Worm (Caenorhabditis elegans): ENCODE results near the gene D1022.9.

The D1022.9 gene

ce11 chrII:7494155-7494554 is 4.7 kb upstream of the D1022.9 start, which contains the start of gene R10H1.1:
Gene R10H1.1, plus strand, starts transcription at chrII:7494455.
- TF ChIP-seq ceh-31 (tag; optimal IDR thresholded peaks at IDR 0.05) (no peak), ceh-18 (tag; optimal IDR thresholded peaks at IDR 0.05) (no peak), ttx-3 (tag; optimal IDR thresholded peaks at IDR 0.05) (no peak), pag-3 (tag; optimal IDR thresholded peaks at IDR 0.05; ENCODE audit: borderline replicate concordance) (no peak), pax-1 (tag; optimal IDR thresholded peaks at IDR 0.05) (no peak), ahr-1 (tag; optimal IDR thresholded peaks at IDR 0.05) (no peak), pros-1 (tag; optimal IDR thresholded peaks at IDR 0.05) (no peak)

- TF ChIP-seq sox-4 (tag; optimal IDR thresholded peaks at IDR 0.05) (no peak), ref-2 (tag; optimal IDR thresholded peaks at IDR 0.05) (no peak), pat-9 (tag; optimal IDR thresholded peaks at IDR 0.05) (no peak), zip-5 (tag; optimal IDR thresholded peaks at IDR 0.05) (no peak), lin-11 (tag; optimal IDR thresholded peaks at IDR 0.05) (no peak), hlh-13 (GFP tag; optimal IDR thresholded peaks at IDR 0.05) (no peak), K02D7.2 (tag; optimal IDR thresholded peaks at IDR 0.05) (no peak)
These were observed 4.1 kb upstream of the D1022.9 start, which contains the start of gene nas-23 for ce11 chrII:7493599-7493998. Gene nas-23, minus strand, starts transcription at chrII:7493699.

DNA sequence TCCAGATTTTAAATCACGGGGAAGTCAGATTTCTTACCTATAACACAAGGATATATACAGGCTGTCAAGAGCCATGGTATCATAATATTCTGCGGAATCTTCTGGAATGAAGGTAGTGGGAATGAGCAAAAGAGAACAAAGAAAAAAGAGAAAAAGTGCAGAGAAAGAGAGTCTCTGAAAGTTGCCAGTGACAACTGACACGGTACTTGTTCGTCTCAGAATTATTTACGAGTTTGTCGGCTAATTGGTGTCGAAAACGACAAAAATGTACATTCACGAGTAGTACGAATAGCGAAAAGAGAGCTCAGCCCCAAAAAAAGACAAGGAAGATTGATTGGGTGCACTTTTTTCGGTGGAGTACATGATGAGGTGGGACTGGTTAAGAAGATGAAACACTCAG is 6.5 kb downstream of the D1022.9 start, which contains the start of gene cah-2:
TSS of gene cah-2 (minus strand) at position 101 of the 400 bp plus-strand sequence.
- TF ChIP-seq ahr-1 (tag; optimal IDR thresholded peaks at IDR 0.05) (no peak), tbx-2 (tag; optimal IDR thresholded peaks at IDR 0.05) (no peak), pag-3 (tag; optimal IDR thresholded peaks at IDR 0.05; ENCODE audit: borderline replicate concordance) (no peak), hlh-15 (tag; optimal IDR thresholded peaks at IDR 0.05) (no peak), pros-1 (tag; optimal IDR thresholded peaks at IDR 0.05) (no peak), ceh-2 (tag; optimal IDR thresholded peaks at IDR 0.05) (no peak), ets-4 (tag; optimal IDR thresholded peaks at IDR 0.05) (no peak), madf-2 (tag; optimal IDR thresholded peaks at IDR 0.05) (no peak), C38D4.7 (GFP tag; optimal IDR thresholded peaks at IDR 0.05) (no peak), npax-4 (tag; optimal IDR thresholded peaks at IDR 0.05) (no peak)

ce11 chrII:7478487-7479234 is 10.8 kb downstream of the D1022.9 start, which contains the start of the genes aka-1 and ubc-6:
Gene aka-1, minus strand, starts transcription at chrII:7478537.
Gene ubc-6, plus strand, starts transcription at chrII:7479187.
- TF ChIP-seq ceh-14 (tag; optimal IDR thresholded peaks at IDR 0.05) (peak; percentile 72), pha-2 (tag; optimal IDR thresholded peaks at IDR 0.05) (no peak), T23F11.4 (GFP tag; optimal IDR thresholded peaks at IDR 0.05) (no peak), mec-3 (tag; optimal IDR thresholded peaks at IDR 0.05; ENCODE audit: borderline replicate concordance) (no peak), ceh-22 (tag; optimal IDR thresholded peaks at IDR 0.05) (no peak), gmeb-2 (tag; optimal IDR thresholded peaks at IDR 0.05) (peak; percentile 13), K02D7.2 (tag; optimal IDR thresholded peaks at IDR 0.05) (no peak), fax-1 (tag; optimal IDR thresholded peaks at IDR 0.05) (peak; percentile 72), sox-4 (tag; optimal IDR thresholded peaks at IDR 0.05) (no peak), che-1 (tag; optimal IDR thresholded peaks at IDR 0.05) (no peak), hlh-30 (tag; optimal IDR thresholded peaks at IDR 0.05; ENCODE audit: insufficient read depth) (peak; percentile 69), npax-4 (tag; optimal IDR thresholded peaks at IDR 0.05) (no peak), ceh-9 (tag; optimal IDR thresholded peaks at IDR 0.05) (no peak), ttx-3 (tag; optimal IDR thresholded peaks at IDR 0.05) (no peak), rnt-1 (tag; optimal IDR thresholded peaks at IDR 0.05) (peak; percentile 86), ahr-1 (tag; optimal IDR thresholded peaks at IDR 0.05) (no peak), ceh-24 (tag; optimal IDR thresholded peaks at IDR 0.05) (no peak), lim-6 (tag; optimal IDR thresholded peaks at IDR 0.05) (peak; percentile 64), ceh-48 (tag; optimal IDR thresholded peaks at IDR 0.05) (no peak), fkh-10 (GFP tag; optimal IDR thresholded peaks at IDR 0.05) (no peak), dmd-4 (tag; optimal IDR thresholded peaks at IDR 0.05; ENCODE audit: borderline replicate concordance) (peak; percentile 63), elt-4 (tag; optimal IDR thresholded peaks at IDR 0.05) (no peak), F13H6.1 (tag; optimal IDR thresholded peaks at IDR 0.05) (peak; percentile 55), dve-1 (tag; optimal IDR thresholded peaks at IDR 0.05) (no peak), pha-4 (tag; optimal IDR thresholded peaks at IDR 0.05) (no peak), sdc-2 (tag; optimal IDR thresholded peaks at IDR 0.05) (no peak), nfya-1 (tag; optimal IDR thresholded peaks at IDR 0.05) (peak; percentile 64), ceh-18 (tag; optimal IDR thresholded peaks at IDR 0.05) (peak; percentile 75), ceh-30 (tag; optimal IDR thresholded peaks at IDR 0.05) (no peak), ceh-34 (tag; optimal IDR thresholded peaks at IDR 0.05) (peak; percentile 70), pax-1 (tag; optimal IDR thresholded peaks at IDR 0.05) (no peak), C38D4.7 (GFP tag; optimal IDR thresholded peaks at IDR 0.05) (no peak)

All from whole organism, late embryonic.